Worm (Caenorhabditis elegans) whole organism, young adult: Measurements from ENCODE around the gene msp-78.

Experiments
- B0019.2 ChIP-seq: fragments of 200-800 bp; sonication (Bioruptor generic); conservative IDR thresholded peaks from 2 replicates; pipeline ENCODE4 v1.3.6; 2022; ENCODE audit warnings: missing genetic modification reagents, missing genetic modification characterization, missing compliant biosample characterization
- B0336.3 ChIP-seq: fragments of 200-800 bp; sonication (Bioruptor generic); IDR thresholded peaks from 2 replicates; pipeline ENCODE4 v1.3.6; 2022; ENCODE audit warnings: missing genetic modification characterization, missing compliant biosample characterization
- F23B12.7 ChIP-seq: sonication (generic microtip); optimal IDR thresholded peaks from 2 replicates; lab custom pipeline; 2017; ENCODE audit warnings: missing genetic modification characterization, mild to moderate bottlenecking, missing compliant biosample characterization, antibody characterized with exemption, moderate library complexity; ENCODE audit not compliant: insufficient read depth
- F33H1.4 ChIP-seq: fragments of 200-800 bp; sonication (Bioruptor generic); IDR thresholded peaks from 2 replicates; pipeline ENCODE4 v1.3.6; 2022; ENCODE audit warnings: missing genetic modification reagents, missing genetic modification characterization, missing compliant biosample characterization
- F39B2.1 ChIP-seq: fragments of 200-800 bp; sonication (Bioruptor generic); IDR thresholded peaks from 2 replicates; pipeline ENCODE4 v1.3.6; 2022; ENCODE audit warnings: missing genetic modification reagents, missing genetic modification characterization, missing compliant biosample characterization
- F49E8.2 ChIP-seq: sonication (generic microtip); optimal IDR thresholded peaks from 3 replicates; lab custom pipeline; 2017; ENCODE audit warnings: missing genetic modification characterization, mild to moderate bottlenecking, missing compliant biosample characterization, antibody characterized with exemption, moderate library complexity; ENCODE audit not compliant: insufficient read depth
- K11D2.4 ChIP-seq: fragments of 200-800 bp; sonication (Bioruptor generic); IDR thresholded peaks from 2 replicates; pipeline ENCODE4 v1.3.6; 2022; ENCODE audit warnings: missing genetic modification reagents, missing genetic modification characterization, missing compliant biosample characterization
- Y53F4B.3 ChIP-seq: fragments of 200-800 bp; sonication (Bioruptor generic); IDR thresholded peaks from 2 replicates; pipeline ENCODE4 v1.3.6; 2022; ENCODE audit warnings: missing genetic modification reagents, missing genetic modification characterization, missing compliant biosample characterization
- Y56A3A.18 ChIP-seq: fragments of 200-800 bp; sonication (Bioruptor generic); IDR thresholded peaks from 2 replicates; pipeline ENCODE4 v1.3.6; 2022; ENCODE audit warnings: missing genetic modification reagents, missing genetic modification characterization, missing compliant biosample characterization
- Y79H2A.3 ChIP-seq: fragments of 200-800 bp; sonication (Bioruptor generic); conservative IDR thresholded peaks from 2 replicates; pipeline ENCODE4 v1.3.6; 2022; ENCODE audit warnings: missing genetic modification reagents, missing genetic modification characterization, missing compliant biosample characterization
- Y95B8A.8 ChIP-seq: fragments of 200-800 bp; sonication (Bioruptor generic); IDR thresholded peaks from 2 replicates; pipeline ENCODE4 v1.3.6; 2022; ENCODE audit warnings: missing genetic modification reagents, missing genetic modification characterization, missing compliant biosample characterization
- aptf-3 ChIP-seq: fragments of 200-800 bp; sonication (Bioruptor generic); IDR thresholded peaks from 2 replicates; pipeline ENCODE4 v1.3.6; 2022; ENCODE audit warnings: missing genetic modification characterization, missing compliant biosample characterization
- athp-1 ChIP-seq: sonication (generic microtip); optimal IDR thresholded peaks from 2 replicates; lab custom pipeline; 2017; ENCODE audit warnings: mild to moderate bottlenecking, missing genetic modification characterization, missing compliant biosample characterization
- attf-3 ChIP-seq: fragments of 200-800 bp; sonication (Bioruptor generic); conservative IDR thresholded peaks from 2 replicates; pipeline ENCODE4 v1.3.6; 2022; ENCODE audit warnings: missing genetic modification reagents, missing genetic modification characterization, missing compliant biosample characterization
- attf-6 ChIP-seq: fragments of 200-800 bp; sonication (Bioruptor generic); IDR thresholded peaks from 2 replicates; pipeline ENCODE4 v1.3.6; 2022; ENCODE audit warnings: missing genetic modification reagents, missing genetic modification characterization, missing compliant biosample characterization
- ceh-100 ChIP-seq: fragments of 200-800 bp; sonication (Bioruptor generic); IDR thresholded peaks from 2 replicates; pipeline ENCODE4 v1.3.6; 2022; ENCODE audit warnings: missing genetic modification reagents, missing genetic modification characterization, missing compliant biosample characterization
- ceh-40 ChIP-seq: fragments of 200-800 bp; sonication (Bioruptor generic); IDR thresholded peaks from 2 replicates; pipeline ENCODE4 v1.3.6; 2022; ENCODE audit warnings: missing genetic modification characterization, missing compliant biosample characterization
- ceh-91 ChIP-seq: fragments of 200-800 bp; sonication (Bioruptor generic); IDR thresholded peaks from 2 replicates; pipeline ENCODE4 v1.3.6; 2022; ENCODE audit warnings: missing genetic modification reagents, missing genetic modification characterization, missing compliant biosample characterization
- dox-1 ChIP-seq: fragments of 200-800 bp; sonication (Bioruptor generic); IDR thresholded peaks from 2 replicates; pipeline ENCODE4 v1.3.6; 2022; ENCODE audit warnings: missing genetic modification reagents, missing genetic modification characterization, missing compliant biosample characterization
- egl-18 ChIP-seq: fragments of 200-800 bp; sonication (Bioruptor generic); IDR thresholded peaks from 2 replicates; pipeline ENCODE4 v1.3.6; 2022; ENCODE audit warnings: missing genetic modification reagents, missing genetic modification characterization, missing compliant biosample characterization
- egrh-3 ChIP-seq: fragments of 200-800 bp; sonication (Bioruptor generic); IDR thresholded peaks from 2 replicates; pipeline ENCODE4 v1.3.6; 2022; ENCODE audit warnings: missing genetic modification reagents, missing genetic modification characterization, missing compliant biosample characterization
- ekl-4 ChIP-seq: fragments of 200-800 bp; sonication (Bioruptor generic); IDR thresholded peaks from 2 replicates; pipeline ENCODE4 v1.3.6; 2022; ENCODE audit warnings: missing genetic modification reagents, missing genetic modification characterization, missing compliant biosample characterization
- ets-4 ChIP-seq: fragments of 200-800 bp; sonication (Bioruptor generic); optimal IDR thresholded peaks from 2 replicates; lab custom pipeline; 2018; ENCODE audit warnings: mild to moderate bottlenecking, missing genetic modification characterization, missing compliant biosample characterization
- him-1 ChIP-seq: sonication (generic microtip); optimal IDR thresholded peaks from 2 replicates; lab custom pipeline; 2016; ENCODE audit warnings: missing genotype, missing genetic modification reagents, missing genetic modification characterization, missing compliant biosample characterization
- hlh-12 ChIP-seq: sonication (generic microtip); optimal IDR thresholded peaks from 2 replicates; lab custom pipeline; 2016; ENCODE audit warnings: missing genetic modification characterization, missing compliant biosample characterization
- hlh-26 ChIP-seq: fragments of 200-800 bp; sonication (Bioruptor generic); conservative IDR thresholded peaks from 2 replicates; pipeline ENCODE4 v1.3.6; 2022; ENCODE audit warnings: missing genetic modification reagents, missing genetic modification characterization, missing compliant biosample characterization
- hmg-1.2 ChIP-seq: fragments of 200-800 bp; sonication (Bioruptor generic); IDR thresholded peaks from 2 replicates; pipeline ENCODE4 v1.3.6; 2022; ENCODE audit warnings: missing genetic modification reagents, missing genetic modification characterization, missing compliant biosample characterization
- hrde-1 ChIP-seq: sonication (generic microtip); optimal IDR thresholded peaks from 2 replicates; lab custom pipeline; 2016; ENCODE audit warnings: missing genetic modification characterization, mild to moderate bottlenecking, missing compliant biosample characterization, moderate library complexity, missing genotype, missing genetic modification reagents, borderline replicate concordance
- hsf-1 ChIP-seq: fragments of 200-800 bp; sonication (Bioruptor generic); IDR thresholded peaks from 2 replicates; pipeline ENCODE4 v1.3.6; 2022; ENCODE audit warnings: missing genetic modification reagents, missing genetic modification characterization, missing compliant biosample characterization
- lin-40 ChIP-seq: sonication (generic microtip); optimal IDR thresholded peaks from 2 replicates; lab custom pipeline; 2016; ENCODE audit warnings: missing genetic modification characterization, mild to moderate bottlenecking, missing compliant biosample characterization, missing genotype, missing genetic modification reagents
- lin-54 ChIP-seq: fragments of 200-800 bp; sonication (Bioruptor generic); optimal IDR thresholded peaks from 2 replicates; lab custom pipeline; 2018; ENCODE audit warnings: mild to moderate bottlenecking, missing genetic modification characterization, missing compliant biosample characterization
- lsl-1 ChIP-seq: fragments of 200-800 bp; sonication (Bioruptor generic); optimal IDR thresholded peaks from 2 replicates; lab custom pipeline; 2018; ENCODE audit warnings: mild to moderate bottlenecking, missing genetic modification characterization, moderate library complexity, missing compliant biosample characterization
- madf-3 ChIP-seq: fragments of 200-800 bp; sonication (Bioruptor generic); IDR thresholded peaks from 2 replicates; pipeline ENCODE4 v1.3.6; 2022; ENCODE audit warnings: missing genetic modification reagents, missing genetic modification characterization, missing compliant biosample characterization
- madf-8 ChIP-seq: fragments of 200-800 bp; sonication (Bioruptor generic); conservative IDR thresholded peaks from 2 replicates; pipeline ENCODE4 v1.3.6; 2022; ENCODE audit warnings: missing genetic modification reagents, missing genetic modification characterization, missing compliant biosample characterization
- mcd-1 ChIP-seq: fragments of 200-800 bp; sonication (Bioruptor generic); IDR thresholded peaks from 2 replicates; pipeline ENCODE4 v1.3.6; 2022; ENCODE audit warnings: missing genetic modification reagents, missing genetic modification characterization, missing compliant biosample characterization
- mes-4 ChIP-seq: sonication (generic microtip); optimal IDR thresholded peaks from 2 replicates; lab custom pipeline; 2016; ENCODE audit warnings: missing genotype, missing genetic modification characterization, missing compliant biosample characterization
- nfya-2 ChIP-seq: fragments of 200-800 bp; sonication (Bioruptor generic); IDR thresholded peaks from 2 replicates; pipeline ENCODE4 v1.3.6; 2022; ENCODE audit warnings: missing genetic modification reagents, missing genetic modification characterization, missing compliant biosample characterization
- nfyb-1 ChIP-seq: fragments of 200-800 bp; sonication (Bioruptor generic); IDR thresholded peaks from 2 replicates; pipeline ENCODE4 v1.3.6; 2022; ENCODE audit warnings: missing genetic modification reagents, missing genetic modification characterization, missing compliant biosample characterization
- nhr-27 ChIP-seq: fragments of 200-800 bp; sonication (Bioruptor generic); optimal IDR thresholded peaks from 2 replicates; lab custom pipeline; 2018; ENCODE audit warnings: mild to moderate bottlenecking, missing genetic modification characterization, moderate library complexity, missing compliant biosample characterization
- nhr-80 ChIP-seq: sonication (generic microtip); optimal IDR thresholded peaks from 2 replicates; lab custom pipeline; 2016; ENCODE audit warnings: missing genetic modification characterization, missing compliant biosample characterization
- rcor-1 ChIP-seq: fragments of 200-800 bp; sonication (Bioruptor generic); IDR thresholded peaks from 2 replicates; pipeline ENCODE4 v1.3.6; 2022; ENCODE audit warnings: missing genetic modification reagents, missing genetic modification characterization, missing compliant biosample characterization
- rpc-1 ChIP-seq, 2 experiments: fragments of 150-350 bp in 1 of 2; sonication (generic microtip) in 1 of 2; optimal IDR thresholded peaks; 2 replicates each; lab custom pipeline; 2014 to 2018; ENCODE audit warnings: missing biosample characterization in 1 of 2, missing genetic modification characterization in 1 of 2, missing genetic modification reagents in 1 of 2, missing genotype in 1 of 2
- sea-2 ChIP-seq: fragments of 200-800 bp; sonication (Bioruptor generic); IDR thresholded peaks from 2 replicates; pipeline ENCODE4 v1.3.6; 2022; ENCODE audit warnings: missing genetic modification characterization, missing compliant biosample characterization
- snpc-1.3 ChIP-seq: sonication (generic microtip); optimal IDR thresholded peaks from 2 replicates; lab custom pipeline; 2017; ENCODE audit warnings: missing genetic modification characterization, mild to moderate bottlenecking, missing compliant biosample characterization, antibody characterized with exemption, moderate library complexity, missing genotype, missing genetic modification reagents; ENCODE audit not compliant: insufficient read depth
- snpc-3.4 ChIP-seq: sonication (generic microtip); optimal IDR thresholded peaks from 2 replicates; lab custom pipeline; 2017; ENCODE audit warnings: missing genetic modification characterization, mild to moderate bottlenecking, missing compliant biosample characterization, antibody characterized with exemption, moderate library complexity, missing genotype, missing genetic modification reagents
- tbp1 ChIP-seq: fragments of 200-800 bp; sonication (Bioruptor generic); optimal IDR thresholded peaks from 2 replicates; lab custom pipeline; 2018; ENCODE audit warnings: mild to moderate bottlenecking, missing genetic modification characterization, missing compliant biosample characterization
- unc-62 ChIP-seq: fragments of 150-350 bp; optimal IDR thresholded peaks from 2 replicates; lab custom pipeline; 2014; ENCODE audit warnings: missing biosample characterization, missing genetic modification reagents, missing genetic modification characterization
- ztf-6 ChIP-seq: fragments of 200-800 bp; sonication (Bioruptor generic); IDR thresholded peaks from 2 replicates; pipeline ENCODE4 v1.3.6; 2022; ENCODE audit warnings: missing genetic modification reagents, missing genetic modification characterization, missing compliant biosample characterization

The msp-78 gene

ce11 chrIV:9778016-9778415 lies 8.2 kb downstream of the msp-78 start, which contains the start of gene T13F2.6:
Gene T13F2.6 (plus strand): TSS chrIV:9778321.
- peak; percentile 91 for TF ChIP-seq snpc-1.3 (tag; lab: Kevin White, UChicago)
- peak; percentile 55 for TF ChIP-seq him-1 (tag; lab: Kevin White, UChicago)
- peak; percentile 76 for TF ChIP-seq hsf-1
- TF ChIP-seq ztf-6 (GFP tag; lab: Robert Waterston, UW) = no peak
- peak; percentile 91 for TF ChIP-seq B0019.2
- TF ChIP-seq F33H1.4 (GFP tag; lab: Robert Waterston, UW) = peak; percentile 80
- no peak for TF ChIP-seq hlh-26 (GFP tag; lab: Robert Waterston, UW)
- peak; percentile 56 for TF ChIP-seq ceh-100
- no peak for TF ChIP-seq nhr-27 (tag; lab: Kevin White, UChicago)
- no peak for TF ChIP-seq rpc-1 (optimal IDR thresholded peaks at IDR 0.05; lab: Kevin White, UChicago)
- no peak for TF ChIP-seq rpc-1 (tag; optimal IDR thresholded peaks at IDR 0.05; lab: Kevin White, UChicago)
- peak; percentile 86 for TF ChIP-seq madf-3
- TF ChIP-seq ceh-40 = no peak
- TF ChIP-seq lsl-1 (GFP tag; lab: Kevin White, UChicago) = peak; percentile 100
- TF ChIP-seq egrh-3 (GFP tag; lab: Robert Waterston, UW) = no peak
- peak; percentile 64; the same call in 1 of the 2 replicates for TF ChIP-seq hmg-1.2
- TF ChIP-seq mcd-1 (GFP tag; lab: Robert Waterston, UW) = no peak
- TF ChIP-seq ekl-4 = peak; percentile 86
- TF ChIP-seq lin-40 (tag; lab: Kevin White, UChicago) = no peak
- TF ChIP-seq nfyb-1 (GFP tag; lab: Robert Waterston, UW) = no peak
- TF ChIP-seq attf-3 (GFP tag; lab: Robert Waterston, UW) = peak; percentile 65
- TF ChIP-seq aptf-3 = no peak
- peak; percentile 51 for TF ChIP-seq F23B12.7
- no peak for TF ChIP-seq sea-2
- no peak for TF ChIP-seq K11D2.4 (GFP tag; lab: Robert Waterston, UW)
- TF ChIP-seq B0336.3 (GFP tag; lab: Robert Waterston, UW) = peak; percentile 60; the same call in 1 of the 2 replicates
- no peak for TF ChIP-seq Y56A3A.18 (GFP tag; lab: Robert Waterston, UW)
- no peak for TF ChIP-seq nfya-2
- peak; percentile 93 for TF ChIP-seq lin-54 (GFP tag; lab: Kevin White, UChicago)
- peak; percentile 92 for TF ChIP-seq F49E8.2
- peak; percentile 77 for TF ChIP-seq attf-6 (GFP tag; lab: Robert Waterston, UW)
- TF ChIP-seq dox-1 (GFP tag; lab: Robert Waterston, UW) = no peak; the same call in 1 of the 2 replicates
- peak; percentile 93 for TF ChIP-seq ceh-91 (GFP tag; lab: Robert Waterston, UW)
- peak; percentile 80 for TF ChIP-seq snpc-3.4 (tag; lab: Kevin White, UChicago)
- peak; percentile 26 for TF ChIP-seq hrde-1 (tag; lab: Kevin White, UChicago)
- TF ChIP-seq Y53F4B.3 = peak; percentile 82
- TF ChIP-seq unc-62 (GFP tag; lab: Kevin White, UChicago) = no peak
- peak; percentile 75 for TF ChIP-seq Y95B8A.8 (GFP tag; lab: Robert Waterston, UW)
- no peak; the same call in 1 of the 2 replicates for TF ChIP-seq madf-8
- peak; percentile 88 for TF ChIP-seq rcor-1 (GFP tag; lab: Robert Waterston, UW)
- peak; percentile 71 for TF ChIP-seq tbp1 (GFP tag; lab: Kevin White, UChicago)
- no peak for TF ChIP-seq hlh-12 (tag; lab: Kevin White, UChicago)
- 0 out of 2 replicates have a peak, but pooled peaks have one; percentile 73 for TF ChIP-seq Y79H2A.3 (GFP tag; lab: Robert Waterston, UW)
- peak; percentile 65 for TF ChIP-seq athp-1 (tag; lab: Kevin White, UChicago)
- TF ChIP-seq F39B2.1 (GFP tag; lab: Robert Waterston, UW) = no peak
- no peak for TF ChIP-seq mes-4 (tag; lab: Kevin White, UChicago)
- TF ChIP-seq ets-4 = no peak
- no peak for TF ChIP-seq egl-18
- no peak for TF ChIP-seq nhr-80
